Worm (Caenorhabditis elegans) whole organism, L1 larva: ENCODE results near the gene C25E10.11.

Source experiments
- ceh-8 ChIP-seq: fragments of 200-800 bp; sonication (Bioruptor generic); optimal IDR thresholded peaks from 2 replicates; lab custom pipeline; 2018; ENCODE audit warnings: mild to moderate bottlenecking, missing genetic modification characterization, moderate library complexity, missing compliant biosample characterization
- ceh-82 ChIP-seq, 3 experiments: fragments of 150-350 bp in 1 of 3; sonication (generic microtip) in 2 of 3; optimal IDR thresholded peaks; 2 replicates each; lab custom pipeline; 2014 to 2017; ENCODE audit warnings: missing biosample characterization in 3 of 3, missing genetic modification characterization in 3 of 3
- ceh-90 ChIP-seq: sonication (generic microtip); optimal IDR thresholded peaks from 2 replicates; lab custom pipeline; 2016; ENCODE audit warnings: missing genetic modification characterization, missing compliant biosample characterization
- egl-13 ChIP-seq: sonication (generic microtip); optimal IDR thresholded peaks from 2 replicates; lab custom pipeline; 2016; ENCODE audit warnings: missing genotype, missing genetic modification reagents, missing genetic modification characterization, missing compliant biosample characterization
- egl-27 ChIP-seq, 2 experiments: fragments of 150-350 bp in 1 of 2; sonication (generic microtip); optimal IDR thresholded peaks; 3 replicates each; lab custom pipeline; 2017 to 2018; ENCODE audit warnings: missing biosample characterization in 2 of 2, missing genetic modification characterization in 2 of 2, missing genetic modification reagents in 2 of 2
- elt-2 ChIP-seq: sonication (generic microtip); optimal IDR thresholded peaks from 2 replicates; lab custom pipeline; 2016; ENCODE audit warnings: missing genetic modification characterization, mild to moderate bottlenecking, inconsistent platforms, missing compliant biosample characterization, missing genetic modification reagents
- fkh-8 ChIP-seq: sonication (generic microtip); optimal IDR thresholded peaks from 2 replicates; lab custom pipeline; 2016; ENCODE audit warnings: mild to moderate bottlenecking, missing genetic modification characterization, missing compliant biosample characterization
- lsy-2 ChIP-seq, 2 experiments: fragments of 150-350 bp; optimal IDR thresholded peaks; 2 replicates each; lab custom pipeline; 2014; ENCODE audit warnings: missing biosample characterization in 2 of 2, missing genetic modification characterization in 2 of 2
- nhr-11 ChIP-seq: fragments of 150-350 bp; optimal IDR thresholded peaks from 2 replicates; lab custom pipeline; 2014; ENCODE audit warnings: missing biosample characterization, missing genetic modification characterization
- nhr-76 ChIP-seq: sonication (generic microtip); optimal IDR thresholded peaks from 2 replicates; lab custom pipeline; 2017; ENCODE audit warnings: missing biosample characterization, missing genetic modification characterization
- pag-3 ChIP-seq: sonication (generic microtip); optimal IDR thresholded peaks from 2 replicates; lab custom pipeline; 2017; ENCODE audit warnings: missing genetic modification characterization, mild to moderate bottlenecking, missing compliant biosample characterization, antibody characterized with exemption, borderline replicate concordance; ENCODE audit not compliant: insufficient read depth
- swsn-7 ChIP-seq: sonication (generic microtip); optimal IDR thresholded peaks from 2 replicates; lab custom pipeline; 2016; ENCODE audit warnings: missing genetic modification characterization, missing compliant biosample characterization
- tbx-2 ChIP-seq: sonication (generic microtip); optimal IDR thresholded peaks from 2 replicates; lab custom pipeline; 2016; ENCODE audit warnings: missing genetic modification characterization, missing compliant biosample characterization
- tlp-1 ChIP-seq: fragments of 150-350 bp; optimal IDR thresholded peaks from 2 replicates; lab custom pipeline; 2014; ENCODE audit warnings: missing biosample characterization, missing genetic modification characterization
- unc-86 ChIP-seq: sonication (generic microtip); optimal IDR thresholded peaks from 2 replicates; lab custom pipeline; 2016; ENCODE audit warnings: missing genetic modification characterization, missing compliant biosample characterization
- ztf-4 ChIP-seq: fragments of 150-350 bp; optimal IDR thresholded peaks from 2 replicates; lab custom pipeline; 2014; ENCODE audit warnings: missing biosample characterization, missing genetic modification characterization

The C25E10.11 gene

ce11 chrV:9013765-9014164 lies 44.8 kb downstream of the C25E10.11 start, which contains the start of gene srh-201:
Gene srh-201, minus strand, starts transcription at chrV:9013865.
- no peak for TF ChIP-seq lsy-2 (tag; optimal IDR thresholded peaks at IDR 0.05; lab: Kevin White, UChicago)
- TF ChIP-seq nhr-11 (tag; lab: Kevin White, UChicago), result no peak
- no peak for TF ChIP-seq pag-3 (tag; lab: Kevin White, UChicago)
- no peak for TF ChIP-seq ceh-8 (GFP tag; lab: Kevin White, UChicago)
- TF ChIP-seq ztf-4 (tag; lab: Kevin White, UChicago), result no peak
- TF ChIP-seq egl-27 (tag; optimal IDR thresholded peaks at IDR 0.05; lab: Kevin White, UChicago), result no peak
- no peak for TF ChIP-seq tlp-1 (tag; lab: Kevin White, UChicago)
- TF ChIP-seq ceh-90 (tag; lab: Kevin White, UChicago), result no peak
- TF ChIP-seq tbx-2 (tag; lab: Kevin White, UChicago), result no peak

- TF ChIP-seq elt-2 (tag; lab: Kevin White, UChicago) (no peak), swsn-7 (no peak), nhr-76 (tag; lab: Kevin White, UChicago) (no peak), egl-13 (tag; lab: Kevin White, UChicago) (no peak), ceh-82 (tag; optimal IDR thresholded peaks at IDR 0.05; lab: Kevin White, UChicago) (no peak), fkh-8 (tag; lab: Kevin White, UChicago) (no peak), nhr-11 (tag; lab: Kevin White, UChicago) (no peak), unc-86 (tag; lab: Kevin White, UChicago) (no peak)
Observed at ce11 chrV:9009175-9009574, 49.4 kb downstream of the C25E10.11 start, which contains the start of gene srx-2. Gene srx-2, plus strand, starts transcription at chrV:9009475.
